Worm (Caenorhabditis elegans) whole organism, L3 larva: ENCODE data around the gene F46B3.14.

Source experiments
- ama-1 ChIP-seq: fragments of 150-350 bp; optimal IDR thresholded peaks from 2 replicates; lab custom pipeline; 2018
- fos-1 ChIP-seq: fragments of 150-350 bp; optimal IDR thresholded peaks from 2 replicates; lab custom pipeline; 2014; ENCODE audit warnings: missing biosample characterization, missing genetic modification characterization
- mdl-1 ChIP-seq: fragments of 150-350 bp; optimal IDR thresholded peaks from 2 replicates; lab custom pipeline; 2014; ENCODE audit warnings: missing biosample characterization, missing genetic modification characterization
- nhr-12 ChIP-seq: fragments of 150-350 bp; optimal IDR thresholded peaks from 2 replicates; lab custom pipeline; 2014; ENCODE audit warnings: missing biosample characterization, missing genetic modification characterization
- nhr-28 ChIP-seq: fragments of 150-350 bp; optimal IDR thresholded peaks from 2 replicates; lab custom pipeline; 2014; ENCODE audit warnings: missing biosample characterization, missing genetic modification characterization

DNA sequence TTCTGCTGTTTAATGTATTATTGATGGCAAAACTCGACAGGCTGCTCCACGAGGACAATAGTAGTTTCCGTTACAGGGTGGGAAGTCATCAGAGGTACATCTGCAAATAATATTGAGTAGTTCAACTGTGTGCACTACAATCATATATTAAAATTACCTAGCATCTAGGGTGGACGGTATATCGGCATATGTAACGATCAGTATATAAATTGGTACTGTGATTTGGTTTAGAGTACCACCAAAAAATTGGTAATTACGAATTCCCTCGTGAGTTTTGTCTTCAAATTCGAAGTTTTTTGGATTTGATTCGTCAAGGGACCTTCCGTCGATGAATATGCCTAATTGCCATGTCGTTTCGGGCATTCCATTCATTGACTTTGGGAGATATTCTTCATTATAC is 5.7 kb upstream of the F46B3.14 start, which contains the start of gene ttr-13:
- no peak for TF ChIP-seq mdl-1 (tag; lab: Kevin White, UChicago)
- no peak for TF ChIP-seq fos-1
- TF ChIP-seq nhr-28: no peak
- TF ChIP-seq nhr-12: no peak
- no peak for TF ChIP-seq ama-1
